Fruit fly (Drosophila melanogaster): ENCODE results near the gene CG15570.

The CG15570 gene

DNA sequence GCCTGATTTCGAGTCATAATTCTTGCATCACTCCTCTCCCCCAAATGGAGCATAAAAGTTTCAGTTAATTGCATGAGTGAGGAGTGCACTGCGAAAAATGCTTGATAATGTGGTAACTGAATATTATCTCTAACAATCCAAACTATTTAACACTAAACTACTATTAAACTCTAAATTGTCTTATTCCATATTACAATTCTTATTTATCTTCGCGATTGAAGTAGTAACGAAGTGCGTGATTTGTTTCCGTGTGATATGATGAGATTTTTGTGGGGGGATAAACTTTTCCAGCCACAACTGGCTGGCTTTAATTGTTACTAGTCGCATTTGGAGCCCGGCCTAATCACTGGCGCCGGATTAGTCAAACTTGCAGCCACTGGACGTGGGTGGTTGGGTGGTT lies 46.3 kb downstream of the CG15570 start:
- TF ChIP-seq cic (GFP tag; optimal IDR thresholded peaks at IDR 0.05): no peak
- no peak for TF ChIP-seq cnc (optimal IDR thresholded peaks at IDR 0.05)
- no peak for TF ChIP-seq tj (GFP tag; optimal IDR thresholded peaks at IDR 0.05)
- no peak for TF ChIP-seq CG33017 (tag; optimal IDR thresholded peaks at IDR 0.05)
- no peak for TF ChIP-seq Mnt (GFP tag; optimal IDR thresholded peaks at IDR 0.05)
- no peak for TF ChIP-seq CG7045 (GFP tag; optimal IDR thresholded peaks at IDR 0.05)
- no peak for TF ChIP-seq CG7101 (tag; optimal IDR thresholded peaks at IDR 0.05)
- TF ChIP-seq Crg-1 (GFP tag; optimal IDR thresholded peaks at IDR 0.05): no peak
- TF ChIP-seq Hr96 (GFP tag; optimal IDR thresholded peaks at IDR 0.05): no peak
- no peak for TF ChIP-seq CG14711 (tag; optimal IDR thresholded peaks at IDR 0.05)
- TF ChIP-seq CG12768 (GFP tag; optimal IDR thresholded peaks at IDR 0.05): no peak

dm6 chrX:4265327-4265726 lies 47.4 kb downstream of the CG15570 start:
- no peak for TF ChIP-seq CG7101 (tag; optimal IDR thresholded peaks at IDR 0.05)
- TF ChIP-seq cic (GFP tag; optimal IDR thresholded peaks at IDR 0.05): no peak
- no peak for TF ChIP-seq pad (GFP tag; optimal IDR thresholded peaks at IDR 0.05)
- TF ChIP-seq CG11617 (GFP tag; optimal IDR thresholded peaks at IDR 0.05): no peak
- no peak for TF ChIP-seq CG5204 (GFP tag; optimal IDR thresholded peaks at IDR 0.05)

DNA sequence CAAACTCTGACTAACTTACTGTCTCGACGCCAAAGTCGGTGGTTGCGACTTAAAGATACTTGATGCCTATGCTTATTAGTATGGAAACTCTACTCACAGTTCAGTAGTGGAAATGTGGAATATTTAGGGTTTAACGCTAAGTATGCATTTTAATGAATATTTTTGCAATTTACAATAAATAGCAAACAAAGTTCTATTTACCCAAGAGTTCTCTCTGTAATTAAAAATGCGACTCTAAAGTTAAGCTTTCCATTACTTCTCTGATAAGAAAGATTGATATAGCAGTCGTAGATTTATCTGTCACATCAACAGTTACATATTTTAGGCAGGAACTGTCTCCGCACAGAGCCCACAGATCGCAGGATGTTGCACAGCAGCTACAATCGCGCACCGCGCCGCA lies 47.8 kb downstream of the CG15570 start, which contains the start of gene CG12691:
Gene CG12691, plus strand, starts transcription at position 301 of the 400 bp plus-strand sequence.
- TF ChIP-seq bab1 (GFP tag; optimal IDR thresholded peaks at IDR 0.05) (no peak), ovo (GFP tag; optimal IDR thresholded peaks at IDR 0.05) (no peak), Hr96 (GFP tag; optimal IDR thresholded peaks at IDR 0.05) (no peak), cnc (optimal IDR thresholded peaks at IDR 0.05) (no peak), kay (GFP tag; ENCODE audit: borderline replicate concordance) (no peak), CG7101 (tag; optimal IDR thresholded peaks at IDR 0.05) (no peak), toe (GFP tag; optimal IDR thresholded peaks at IDR 0.05) (no peak), CG1620 (GFP tag; optimal IDR thresholded peaks at IDR 0.05) (no peak), CG11617 (GFP tag; optimal IDR thresholded peaks at IDR 0.05) (no peak), CG14711 (tag; optimal IDR thresholded peaks at IDR 0.05) (no peak), CG12768 (GFP tag; optimal IDR thresholded peaks at IDR 0.05) (no peak)

DNA sequence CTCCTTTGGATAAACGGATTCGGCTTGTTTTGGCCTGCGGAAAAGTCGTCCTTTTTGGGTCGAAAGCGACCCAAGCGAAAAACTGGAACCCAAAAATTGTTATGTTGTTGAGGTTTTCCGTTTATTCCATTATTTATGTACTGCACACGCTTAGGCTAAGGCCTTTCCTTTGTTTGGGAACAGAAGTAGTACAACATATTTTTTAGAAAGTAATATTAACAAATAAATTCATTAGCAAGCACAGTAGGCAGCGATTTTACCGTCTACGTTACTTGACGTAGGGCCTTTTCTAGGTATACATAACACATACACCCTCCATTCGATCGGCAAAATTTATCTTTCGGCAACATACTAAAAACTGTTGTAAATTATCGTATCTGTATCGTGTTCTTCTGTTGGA lies 50.4 kb downstream of the CG15570 start, which contains the start of gene CG15572:
Gene CG15572, plus strand, starts transcription at position 301 of the 400 bp plus-strand sequence.
- TF ChIP-seq Crg-1 (GFP tag; optimal IDR thresholded peaks at IDR 0.05) (no peak), CG33017 (tag; optimal IDR thresholded peaks at IDR 0.05) (no peak), tj (GFP tag; optimal IDR thresholded peaks at IDR 0.05) (no peak), cic (GFP tag; optimal IDR thresholded peaks at IDR 0.05) (no peak), CG7101 (tag; optimal IDR thresholded peaks at IDR 0.05) (no peak), Hr96 (GFP tag; optimal IDR thresholded peaks at IDR 0.05) (no peak)
